Fruit fly (Drosophila melanogaster) whole organism, embryonic: ENCODE measurements around the gene CG4004.

ENCODE experiments used
- Antp ChIP-seq: fragments of 200-800 bp; sonication (Bioruptor generic); optimal IDR thresholded peaks from 3 replicates; lab custom pipeline; 2016; ENCODE audit warnings: missing biosample characterization, missing genetic modification characterization
- Atf3 ChIP-seq: fragments of 200-800 bp; sonication (Bioruptor generic); optimal IDR thresholded peaks from 3 replicates; lab custom pipeline; 2016; ENCODE audit warnings: missing biosample characterization, missing genetic modification characterization
- Bdp1 ChIP-seq: fragments of 200-800 bp; sonication (Bioruptor generic); optimal IDR thresholded peaks from 3 replicates; lab custom pipeline; 2016; ENCODE audit warnings: missing biosample characterization, missing genetic modification characterization
- CG12071 ChIP-seq: fragments of 200-800 bp; sonication (Bioruptor generic); optimal IDR thresholded peaks from 3 replicates; lab custom pipeline; 2018; ENCODE audit warnings: missing biosample characterization, mild to moderate bottlenecking, missing genetic modification characterization
- CG12391 ChIP-seq: fragments of 200-800 bp; sonication (Bioruptor generic); optimal IDR thresholded peaks from 3 replicates; lab custom pipeline; 2018; ENCODE audit warnings: missing biosample characterization, mild to moderate bottlenecking, missing genetic modification characterization, moderate library complexity
- CG13123 ChIP-seq: fragments of 200-800 bp; sonication (Bioruptor generic); optimal IDR thresholded peaks from 2 replicates; lab custom pipeline; 2016; ENCODE audit warnings: missing biosample characterization, missing genetic modification characterization
- CG18011 ChIP-seq: fragments of 200-800 bp; sonication (Bioruptor generic); optimal IDR thresholded peaks from 2 replicates; lab custom pipeline; 2017; ENCODE audit warnings: missing biosample characterization, missing genetic modification characterization, mild to moderate bottlenecking, moderate library complexity, missing genotype
- CG2202 ChIP-seq: fragments of 200-800 bp; sonication (Bioruptor generic); optimal IDR thresholded peaks from 2 replicates; lab custom pipeline; 2018; ENCODE audit warnings: missing biosample characterization, mild to moderate bottlenecking, missing genetic modification characterization
- CG31388 ChIP-seq: fragments of 200-800 bp; sonication (Bioruptor generic); optimal IDR thresholded peaks from 2 replicates; lab custom pipeline; 2016; ENCODE audit warnings: missing biosample characterization, missing genetic modification characterization
- CG3847 ChIP-seq: fragments of 200-800 bp; sonication (Bioruptor generic); IDR thresholded peaks from 2 replicates; pipeline ENCODE4 v1.3.6; 2022; ENCODE audit warnings: missing biosample characterization, missing genetic modification characterization
- CG4854 ChIP-seq: fragments of 200-800 bp; sonication (Bioruptor generic); optimal IDR thresholded peaks from 2 replicates; lab custom pipeline; 2016; ENCODE audit warnings: missing biosample characterization, missing genetic modification characterization, inconsistent platforms
- CG6689 ChIP-seq: fragments of 200-800 bp; sonication (Bioruptor generic); IDR thresholded peaks from 2 replicates; pipeline ENCODE4 v1.3.6; 2022; ENCODE audit warnings: missing biosample characterization, missing genetic modification characterization
- CG6791 ChIP-seq: fragments of 200-800 bp; sonication (Bioruptor generic); IDR thresholded peaks from 3 replicates; pipeline ENCODE4 v1.3.6; 2022; ENCODE audit warnings: missing biosample characterization, missing genetic modification characterization; ENCODE audit not compliant: partially characterized antibody
- CG8478 ChIP-seq: fragments of >200 bp; optimal IDR thresholded peaks from 2 replicates; lab custom pipeline; 2018
- Chrac-16 ChIP-seq: fragments of 200-800 bp; sonication (Bioruptor generic); optimal IDR thresholded peaks from 3 replicates; lab custom pipeline; 2016; ENCODE audit warnings: missing biosample characterization, missing genetic modification characterization
- CrebB ChIP-seq: fragments of 200-800 bp; sonication (Bioruptor generic); optimal IDR thresholded peaks from 3 replicates; lab custom pipeline; 2018; ENCODE audit warnings: missing biosample characterization, mild to moderate bottlenecking, missing genetic modification characterization
- Dek ChIP-seq: fragments of 200-800 bp; sonication (Bioruptor generic); optimal IDR thresholded peaks from 3 replicates; lab custom pipeline; 2019; ENCODE audit warnings: missing biosample characterization, mild to moderate bottlenecking, missing genetic modification characterization, moderate library complexity
- E2f1 ChIP-seq: fragments of 200-800 bp; sonication (Bioruptor generic); IDR thresholded peaks from 2 replicates; pipeline ENCODE4 v1.3.6; 2022; ENCODE audit warnings: missing biosample characterization, missing genetic modification characterization
- Fer2 ChIP-seq: fragments of 200-800 bp; sonication (Bioruptor generic); optimal IDR thresholded peaks from 2 replicates; lab custom pipeline; 2018; ENCODE audit warnings: missing biosample characterization, mild to moderate bottlenecking, missing genetic modification characterization, moderate library complexity
- Hand ChIP-seq: fragments of 200-800 bp; sonication (Bioruptor generic); optimal IDR thresholded peaks from 2 replicates; lab custom pipeline; 2017; ENCODE audit warnings: mild to moderate bottlenecking, missing biosample characterization, missing genetic modification reagents, missing genetic modification characterization
- Lhr ChIP-seq: fragments of 200-800 bp; sonication (Bioruptor generic); optimal IDR thresholded peaks from 3 replicates; lab custom pipeline; 2017; ENCODE audit warnings: mild to moderate bottlenecking, missing biosample characterization, missing genetic modification reagents, missing genetic modification characterization
- Mad ChIP-seq: fragments of 200-800 bp; sonication (Bioruptor generic); optimal IDR thresholded peaks from 2 replicates; lab custom pipeline; 2016; ENCODE audit warnings: missing biosample characterization, missing genetic modification characterization
- Pdp1 ChIP-seq, 2 experiments: fragments of 200-800 bp; sonication (Bioruptor generic); optimal IDR thresholded peaks; 3 replicates each; lab custom pipeline; 2016; ENCODE audit warnings: missing biosample characterization in 2 of 2, missing genetic modification characterization in 2 of 2, mild to moderate bottlenecking in 1 of 2, moderate library complexity in 1 of 2
- Ravus ChIP-seq: fragments of 200-800 bp; sonication (Bioruptor generic); IDR thresholded peaks from 2 replicates; pipeline ENCODE4 v1.3.6; 2022; ENCODE audit warnings: missing biosample characterization, missing genetic modification characterization
- ac ChIP-seq: fragments of 200-800 bp; sonication (Bioruptor generic); optimal IDR thresholded peaks from 3 replicates; lab custom pipeline; 2017; ENCODE audit warnings: missing biosample characterization, mild to moderate bottlenecking, missing genetic modification characterization
- al ChIP-seq: fragments of 200-800 bp; sonication (Bioruptor generic); IDR thresholded peaks from 2 replicates; pipeline ENCODE4 v1.3.6; 2022; ENCODE audit warnings: missing biosample characterization, missing genetic modification characterization
- amos ChIP-seq: fragments of 200-800 bp; sonication (Bioruptor generic); IDR thresholded peaks from 2 replicates; pipeline ENCODE4 v1.3.6; 2022; ENCODE audit warnings: missing biosample characterization, missing genetic modification characterization; ENCODE audit not compliant: partially characterized antibody
- bab2 ChIP-seq: fragments of 200-800 bp; sonication (Bioruptor generic); optimal IDR thresholded peaks from 2 replicates; lab custom pipeline; 2016; ENCODE audit warnings: missing biosample characterization, missing genetic modification characterization
- bcd ChIP-seq: fragments of 200-800 bp; sonication (Bioruptor generic); optimal IDR thresholded peaks from 2 replicates; lab custom pipeline; 2017; ENCODE audit warnings: missing biosample characterization, mild to moderate bottlenecking, missing genetic modification characterization
- chif ChIP-seq, 2 experiments: fragments of 200-800 bp; sonication (Bioruptor generic); optimal IDR thresholded peaks; 3 replicates each; lab custom pipeline; 2016; ENCODE audit warnings: missing biosample characterization in 2 of 2, missing genetic modification characterization in 2 of 2
- dan ChIP-seq: fragments of 200-800 bp; sonication (Bioruptor generic); IDR thresholded peaks from 2 replicates; pipeline ENCODE4 v1.3.6; 2022; ENCODE audit warnings: missing biosample characterization, missing genetic modification characterization
- danr ChIP-seq: fragments of 200-800 bp; sonication (Bioruptor generic); IDR thresholded peaks from 2 replicates; pipeline ENCODE4 v1.3.6; 2022; ENCODE audit warnings: missing biosample characterization, missing genetic modification characterization
- dmrt11E ChIP-seq: fragments of 200-800 bp; sonication (Bioruptor generic); optimal IDR thresholded peaks from 3 replicates; lab custom pipeline; 2018; ENCODE audit warnings: missing biosample characterization, mild to moderate bottlenecking, missing genetic modification characterization, moderate library complexity
- fd102C ChIP-seq: fragments of 200-800 bp; sonication (Bioruptor generic); optimal IDR thresholded peaks from 2 replicates; lab custom pipeline; 2018; ENCODE audit warnings: missing biosample characterization, mild to moderate bottlenecking, missing genetic modification characterization, moderate library complexity
- gce ChIP-seq: fragments of 200-800 bp; sonication (Bioruptor generic); IDR thresholded peaks from 3 replicates; pipeline ENCODE4 v1.3.6; 2022; ENCODE audit warnings: missing biosample characterization, missing genetic modification characterization
- gsb ChIP-seq: fragments of 200-800 bp; sonication (Bioruptor generic); IDR thresholded peaks from 2 replicates; pipeline ENCODE4 v1.3.6; 2022; ENCODE audit warnings: missing biosample characterization, missing genetic modification characterization
- lab ChIP-seq: fragments of 200-800 bp; sonication (Bioruptor generic); optimal IDR thresholded peaks from 3 replicates; lab custom pipeline; 2017; ENCODE audit warnings: missing biosample characterization, missing genetic modification characterization, mild to moderate bottlenecking, moderate library complexity, missing genetic modification reagents
- pb ChIP-seq: fragments of 200-800 bp; sonication (Bioruptor generic); optimal IDR thresholded peaks from 3 replicates; lab custom pipeline; 2016; ENCODE audit warnings: missing biosample characterization, missing genetic modification characterization
- pfk ChIP-seq: fragments of 200-800 bp; sonication (Bioruptor generic); optimal IDR thresholded peaks from 2 replicates; lab custom pipeline; 2018; ENCODE audit warnings: missing biosample characterization, mild to moderate bottlenecking, missing genetic modification characterization, moderate library complexity
- pros ChIP-seq: fragments of 200-800 bp; sonication (Bioruptor generic); optimal IDR thresholded peaks from 3 replicates; lab custom pipeline; 2019; ENCODE audit warnings: missing biosample characterization, mild to moderate bottlenecking, missing genetic modification characterization, moderate library complexity
- sc ChIP-seq, 3 experiments: fragments of >200 bp in 2 of 3; fragments of 200-800 bp in 1 of 3; sonication (Bioruptor generic) in 1 of 3; optimal IDR thresholded peaks; 2 replicates in 2 of 3; 3 replicates in 1 of 3; lab custom pipeline; 2017; ENCODE audit warnings: mild to moderate bottlenecking in 1 of 3, missing biosample characterization in 1 of 3, missing genetic modification characterization in 1 of 3, missing genetic modification reagents in 1 of 3
- scrt ChIP-seq: fragments of 200-800 bp; sonication (Bioruptor generic); optimal IDR thresholded peaks from 2 replicates; lab custom pipeline; 2018; ENCODE audit warnings: missing biosample characterization, mild to moderate bottlenecking, missing genetic modification characterization, moderate library complexity
- sd ChIP-seq: fragments of 200-800 bp; sonication (Bioruptor generic); optimal IDR thresholded peaks from 3 replicates; lab custom pipeline; 2018; ENCODE audit warnings: missing biosample characterization, mild to moderate bottlenecking, missing genetic modification characterization, moderate library complexity
- seq ChIP-seq: fragments of 200-800 bp; sonication (Bioruptor generic); IDR thresholded peaks from 2 replicates; pipeline ENCODE4 v1.3.6; 2022; ENCODE audit warnings: missing biosample characterization, missing genetic modification characterization
- sima ChIP-seq: fragments of 200-800 bp; sonication (Bioruptor generic); optimal IDR thresholded peaks from 2 replicates; lab custom pipeline; 2016; ENCODE audit warnings: missing biosample characterization, missing genetic modification characterization
- sna ChIP-seq: fragments of 200-800 bp; sonication (Bioruptor generic); IDR thresholded peaks from 2 replicates; pipeline ENCODE4 v1.3.6; 2022; ENCODE audit warnings: missing biosample characterization, missing genetic modification characterization; ENCODE audit not compliant: partially characterized antibody
- tup ChIP-seq: fragments of 200-800 bp; sonication (Bioruptor generic); optimal IDR thresholded peaks from 2 replicates; lab custom pipeline; 2016; ENCODE audit warnings: missing biosample characterization, mild to moderate bottlenecking, missing genetic modification characterization, moderate library complexity
- wek ChIP-seq: fragments of 200-800 bp; sonication (Bioruptor generic); optimal IDR thresholded peaks from 3 replicates; lab custom pipeline; 2018; ENCODE audit warnings: missing biosample characterization, mild to moderate bottlenecking, missing genetic modification characterization, moderate library complexity

CG4004 gene

dm6 chrX:12753602-12754347, 9.8 kb downstream of the CG4004 start (continued):
- TF ChIP-seq Dek (tag; lab: Kevin White, UChicago) = no peak
- no peak for TF ChIP-seq amos (GFP tag; lab: Robert Waterston, UW)
- no peak for TF ChIP-seq danr (GFP tag; lab: Robert Waterston, UW)
- no peak for TF ChIP-seq bcd (GFP tag; lab: Kevin White, UChicago)
- no peak for TF ChIP-seq CG4854 (GFP tag; lab: Kevin White, UChicago)
- no peak for TF ChIP-seq sc (optimal IDR thresholded peaks at IDR 0.05; lab: Kevin White, UChicago)
- no peak for TF ChIP-seq sc (GFP tag; optimal IDR thresholded peaks at IDR 0.05; lab: Kevin White, UChicago)
- TF ChIP-seq gsb (GFP tag; lab: Robert Waterston, UW) = no peak
- TF ChIP-seq CG6689 (GFP tag; lab: Robert Waterston, UW) = no peak
- no peak for TF ChIP-seq CG2202
- TF ChIP-seq Pdp1 (GFP tag; optimal IDR thresholded peaks at IDR 0.05; lab: Kevin White, UChicago) = no peak
- no peak for TF ChIP-seq Chrac-16 (GFP tag; lab: Kevin White, UChicago)
- no peak for TF ChIP-seq dan (GFP tag; lab: Robert Waterston, UW)
- TF ChIP-seq fd102C (GFP tag; lab: Kevin White, UChicago) = no peak
- TF ChIP-seq scrt (GFP tag; lab: Kevin White, UChicago) = no peak
- TF ChIP-seq chif (GFP tag; optimal IDR thresholded peaks at IDR 0.05; lab: Kevin White, UChicago) = no peak
- TF ChIP-seq CG18011 (GFP tag; lab: Kevin White, UChicago) = no peak
- no peak for TF ChIP-seq gce
- TF ChIP-seq CG12391 (tag; lab: Kevin White, UChicago) = no peak
- TF ChIP-seq, all 482 proteins: peak for 82

dm6 chrX:12754348-12754733, 10.3 kb downstream of the CG4004 start:
- TF ChIP-seq pb (GFP tag; lab: Kevin White, UChicago) = peak; percentile 22
- TF ChIP-seq Ravus (GFP tag; lab: Robert Waterston, UW) = peak; percentile 89
- no peak for TF ChIP-seq CG8478
- no peak for TF ChIP-seq pfk (GFP tag; lab: Kevin White, UChicago)
- TF ChIP-seq CG6791 (GFP tag; lab: Robert Waterston, UW) = no peak
- TF ChIP-seq CG13123 = peak; percentile 73
- TF ChIP-seq Bdp1 (GFP tag; lab: Kevin White, UChicago) = peak; percentile 72
- no peak for TF ChIP-seq ac (GFP tag; lab: Kevin White, UChicago)
- TF ChIP-seq Hand (GFP tag; lab: Kevin White, UChicago) = peak; percentile 90
- TF ChIP-seq tup = peak; percentile 73
- peak; percentile 97 for TF ChIP-seq E2f1
- peak; percentile 86 for TF ChIP-seq Antp (GFP tag; lab: Kevin White, UChicago)
- no peak for TF ChIP-seq sna (GFP tag; lab: Robert Waterston, UW)
- peak; percentile 97 for TF ChIP-seq al (GFP tag; lab: Robert Waterston, UW)
- peak; percentile 69 for TF ChIP-seq Atf3
- peak; percentile 88 for TF ChIP-seq bab2 (GFP tag; lab: Kevin White, UChicago)
- TF ChIP-seq wek (GFP tag; lab: Kevin White, UChicago) = no peak
- TF ChIP-seq pros (GFP tag; lab: Kevin White, UChicago) = no peak
- TF ChIP-seq danr (GFP tag; lab: Robert Waterston, UW) = peak; percentile 88
- peak; percentile 95 for TF ChIP-seq seq (GFP tag; lab: Robert Waterston, UW)
- TF ChIP-seq sima (GFP tag; lab: Kevin White, UChicago) = peak; percentile 69
- peak; percentile 44 for TF ChIP-seq Lhr (GFP tag; lab: Kevin White, UChicago)
- peak; percentile 82 for TF ChIP-seq CrebB
- peak; percentile 86 for TF ChIP-seq Fer2
- peak; percentile 73 for TF ChIP-seq Mad (GFP tag; lab: Kevin White, UChicago)
- TF ChIP-seq CG12071 (GFP tag; lab: Kevin White, UChicago) = peak; percentile 74
- TF ChIP-seq dmrt11E = peak; percentile 71
- peak; percentile 96 for TF ChIP-seq CG3847
- TF ChIP-seq CG31388 (GFP tag; lab: Kevin White, UChicago) = peak; percentile 76
- no peak for TF ChIP-seq sd (tag; lab: Kevin White, UChicago)
- TF ChIP-seq lab (GFP tag; lab: Kevin White, UChicago) = peak; percentile 97
